Fruit fly (Drosophila melanogaster) whole organism, pupa: ENCODE measurements around the gene trem.

Experiments
- CG10348 ChIP-seq: fragments of 200-800 bp; sonication (Bioruptor generic); IDR thresholded peaks from 2 replicates; pipeline ENCODE4 v1.3.6; 2022; ENCODE audit warnings: missing biosample characterization, missing genetic modification characterization
- CG12605 ChIP-seq: fragments of 200-800 bp; sonication (Bioruptor generic); IDR thresholded peaks from 2 replicates; pipeline ENCODE4 v1.3.6; 2022; ENCODE audit warnings: missing biosample characterization, missing genetic modification characterization
- CG13204 ChIP-seq: fragments of 200-800 bp; sonication (Bioruptor generic); optimal IDR thresholded peaks from 2 replicates; lab custom pipeline; 2018; ENCODE audit warnings: missing biosample characterization, mild to moderate bottlenecking, missing genetic modification characterization, moderate library complexity
- CG14655 ChIP-seq: fragments of 200-800 bp; sonication (Bioruptor generic); optimal IDR thresholded peaks from 3 replicates; lab custom pipeline; 2017; ENCODE audit warnings: mild to moderate bottlenecking, missing biosample characterization, missing genetic modification reagents, missing genetic modification characterization
- CG15710 ChIP-seq: fragments of 200-800 bp; sonication (Bioruptor generic); optimal IDR thresholded peaks from 2 replicates; lab custom pipeline; 2018; ENCODE audit warnings: missing biosample characterization, mild to moderate bottlenecking, missing genetic modification characterization, moderate library complexity
- CG17806 ChIP-seq: fragments of 200-800 bp; sonication (Bioruptor generic); optimal IDR thresholded peaks from 2 replicates; lab custom pipeline; 2018; ENCODE audit warnings: missing biosample characterization, mild to moderate bottlenecking, missing genetic modification characterization, moderate library complexity
- CG32121 ChIP-seq: fragments of 200-800 bp; sonication (Bioruptor generic); IDR thresholded peaks from 2 replicates; pipeline ENCODE4 v1.3.6; 2022; ENCODE audit warnings: missing biosample characterization, missing genetic modification characterization
- CG34367 ChIP-seq: fragments of 200-800 bp; sonication (Bioruptor generic); optimal IDR thresholded peaks from 2 replicates; lab custom pipeline; 2018; ENCODE audit warnings: missing biosample characterization, mild to moderate bottlenecking, missing genetic modification characterization
- CG4496 ChIP-seq: fragments of 200-800 bp; sonication (Bioruptor generic); IDR thresholded peaks from 3 replicates; pipeline ENCODE4 v1.3.6; 2022; ENCODE audit warnings: missing biosample characterization, missing genetic modification characterization
- CG8159 ChIP-seq: fragments of 200-800 bp; sonication (Bioruptor generic); optimal IDR thresholded peaks from 3 replicates; lab custom pipeline; 2018; ENCODE audit warnings: missing biosample characterization, mild to moderate bottlenecking, missing genetic modification characterization, moderate library complexity
- CG8301 ChIP-seq: fragments of 200-800 bp; sonication (Bioruptor generic); optimal IDR thresholded peaks from 2 replicates; lab custom pipeline; 2018; ENCODE audit warnings: missing biosample characterization, mild to moderate bottlenecking, missing genetic modification characterization
- CG9948 ChIP-seq: fragments of 200-800 bp; sonication (Bioruptor generic); optimal IDR thresholded peaks from 2 replicates; lab custom pipeline; 2018; ENCODE audit warnings: missing biosample characterization, mild to moderate bottlenecking, missing genetic modification characterization, moderate library complexity
- D1 ChIP-seq: fragments of 200-800 bp; sonication (Bioruptor generic); optimal IDR thresholded peaks from 2 replicates; lab custom pipeline; 2018; ENCODE audit warnings: missing biosample characterization, mild to moderate bottlenecking, missing genetic modification characterization, moderate library complexity
- EcR ChIP-seq: fragments of 200-800 bp; sonication (Bioruptor generic); optimal IDR thresholded peaks from 3 replicates; lab custom pipeline; 2019; ENCODE audit warnings: missing biosample characterization, missing genetic modification characterization, mild to moderate bottlenecking, moderate library complexity, missing genetic modification reagents
- Ets98B ChIP-seq: fragments of 200-800 bp; sonication (Bioruptor generic); IDR thresholded peaks from 2 replicates; pipeline ENCODE4 v1.3.6; 2022; ENCODE audit warnings: missing biosample characterization, missing genetic modification characterization
- Pif1A ChIP-seq: fragments of 200-800 bp; sonication (Bioruptor generic); optimal IDR thresholded peaks from 3 replicates; lab custom pipeline; 2016; ENCODE audit warnings: missing biosample characterization, missing genetic modification characterization
- Pif1B ChIP-seq: fragments of 200-800 bp; sonication (Bioruptor generic); optimal IDR thresholded peaks from 3 replicates; lab custom pipeline; 2016; ENCODE audit warnings: missing biosample characterization, missing genetic modification characterization
- Snoo ChIP-seq: fragments of 200-800 bp; sonication (Bioruptor generic); optimal IDR thresholded peaks from 3 replicates; lab custom pipeline; 2017; ENCODE audit warnings: missing biosample characterization, mild to moderate bottlenecking, missing genetic modification characterization, inconsistent platforms
- fd96Ca ChIP-seq: fragments of 200-800 bp; sonication (Bioruptor generic); IDR thresholded peaks from 3 replicates; pipeline ENCODE4 v1.3.6; 2022; ENCODE audit warnings: missing biosample characterization, missing genetic modification characterization
- gl ChIP-seq: fragments of 200-800 bp; sonication (Bioruptor generic); optimal IDR thresholded peaks from 2 replicates; lab custom pipeline; 2018; ENCODE audit warnings: missing biosample characterization, mild to moderate bottlenecking, missing genetic modification characterization
- rn ChIP-seq: fragments of 200-800 bp; sonication (Bioruptor generic); IDR thresholded peaks from 2 replicates; pipeline ENCODE4 v1.3.6; 2022; ENCODE audit warnings: missing biosample characterization, missing genetic modification characterization

The trem gene

dm6 chr3R:20031043-20031763 lies at the start of gene trem:
Gene trem, minus strand, starts transcription at chr3R:20031309.
- TF ChIP-seq CG34367 (tag; lab: Kevin White, UChicago) (peak; percentile 60), CG8159 (peak; percentile 79), CG12605 (GFP tag; lab: Robert Waterston, UW) (no peak), CG32121 (peak; percentile 42; the same call in 1 of the 2 replicates), gl (peak; percentile 0), CG9948 (tag; lab: Kevin White, UChicago) (peak; percentile 76), CG10348 (GFP tag; lab: Robert Waterston, UW) (peak; percentile 69), Pif1A (GFP tag; lab: Kevin White, UChicago) (no peak), rn (GFP tag; lab: Robert Waterston, UW) (peak; percentile 31; the same call in 1 of the 2 replicates), CG4496 (GFP tag; lab: Robert Waterston, UW) (peak; percentile 33; the same call in 2 of the 3 replicates), CG15710 (tag; lab: Kevin White, UChicago) (peak; percentile 77), CG13204 (GFP tag; lab: Kevin White, UChicago) (no peak), fd96Ca (GFP tag; lab: Robert Waterston, UW) (no peak), CG8301 (no peak), Ets98B (0 out of 2 replicates have a peak, but pooled peaks have one; percentile 31), Pif1B (GFP tag; lab: Kevin White, UChicago) (no peak), D1 (no peak), CG17806 (tag; lab: Kevin White, UChicago) (peak; percentile 64), Snoo (tag; lab: Kevin White, UChicago) (peak; percentile 59), EcR (GFP tag; lab: Kevin White, UChicago) (no peak), CG14655 (GFP tag; lab: Kevin White, UChicago) (no peak)
- TF ChIP-seq, all 21 proteins: peak for 12

dm6 chr3R:20080205-20080604 lies 49.1 kb upstream of the trem start:
- no peak for TF ChIP-seq CG12605 (GFP tag; lab: Robert Waterston, UW)

- TF ChIP-seq CG8301 (no peak), Ets98B (no peak), CG34367 (tag; lab: Kevin White, UChicago) (no peak), CG10348 (GFP tag; lab: Robert Waterston, UW) (no peak), D1 (no peak), Snoo (tag; lab: Kevin White, UChicago) (no peak), rn (GFP tag; lab: Robert Waterston, UW) (no peak), CG9948 (tag; lab: Kevin White, UChicago) (no peak), CG13204 (GFP tag; lab: Kevin White, UChicago) (no peak)
- TF ChIP-seq, all 21 proteins: peak for 0
These were observed 35.3 kb upstream of the trem start for dm6 chr3R:20066435-20066834.

- TF ChIP-seq CG32121, result no peak
- TF ChIP-seq CG4496 (GFP tag; lab: Robert Waterston, UW), result no peak
- TF ChIP-seq CG12605 (GFP tag; lab: Robert Waterston, UW), result no peak
- no peak for TF ChIP-seq CG17806 (tag; lab: Kevin White, UChicago)
- no peak for TF ChIP-seq gl
- no peak for TF ChIP-seq Snoo (tag; lab: Kevin White, UChicago)
- no peak for TF ChIP-seq CG10348 (GFP tag; lab: Robert Waterston, UW)
- TF ChIP-seq CG8301, result no peak
- no peak for TF ChIP-seq CG8159
- no peak for TF ChIP-seq Pif1B (GFP tag; lab: Kevin White, UChicago)
- no peak for TF ChIP-seq CG14655 (GFP tag; lab: Kevin White, UChicago)
- TF ChIP-seq EcR (GFP tag; lab: Kevin White, UChicago), result no peak
- no peak for TF ChIP-seq CG15710 (tag; lab: Kevin White, UChicago)
- TF ChIP-seq D1, result no peak
- no peak for TF ChIP-seq Pif1A (GFP tag; lab: Kevin White, UChicago)
- TF ChIP-seq CG34367 (tag; lab: Kevin White, UChicago), result no peak
- no peak for TF ChIP-seq Ets98B
- TF ChIP-seq CG9948 (tag; lab: Kevin White, UChicago), result no peak
These were observed 28.5 kb upstream of the trem start, which contains the start of gene CG4390 for dm6 chr3R:20059650-20060049. Gene CG4390, minus strand, starts transcription at chr3R:20059750.

dm6 chr3R:20058960-20059359 lies 27.9 kb upstream of the trem start:
- TF ChIP-seq gl (no peak), CG4496 (GFP tag; lab: Robert Waterston, UW) (no peak), D1 (no peak), CG17806 (tag; lab: Kevin White, UChicago) (no peak), rn (GFP tag; lab: Robert Waterston, UW) (no peak), Pif1A (GFP tag; lab: Kevin White, UChicago) (no peak), CG34367 (tag; lab: Kevin White, UChicago) (no peak), CG14655 (GFP tag; lab: Kevin White, UChicago) (no peak)

- TF ChIP-seq Pif1B (GFP tag; lab: Kevin White, UChicago) (no peak), EcR (GFP tag; lab: Kevin White, UChicago) (no peak), rn (GFP tag; lab: Robert Waterston, UW) (no peak), CG4496 (GFP tag; lab: Robert Waterston, UW) (no peak), CG13204 (GFP tag; lab: Kevin White, UChicago) (no peak), CG9948 (tag; lab: Kevin White, UChicago) (no peak), CG34367 (tag; lab: Kevin White, UChicago) (no peak), Snoo (tag; lab: Kevin White, UChicago) (no peak), CG8159 (no peak), CG12605 (GFP tag; lab: Robert Waterston, UW) (no peak), CG14655 (GFP tag; lab: Kevin White, UChicago) (no peak), Pif1A (GFP tag; lab: Kevin White, UChicago) (no peak), fd96Ca (GFP tag; lab: Robert Waterston, UW) (no peak), CG10348 (GFP tag; lab: Robert Waterston, UW) (no peak), Ets98B (no peak), CG32121 (no peak), D1 (no peak), CG15710 (tag; lab: Kevin White, UChicago) (no peak), gl (no peak), CG8301 (no peak)
These were observed 26.4 kb upstream of the trem start, which contains the start of gene mdlc for dm6 chr3R:20057501-20057900. Gene mdlc, plus strand, starts transcription at chr3R:20057748.
